Worm (Caenorhabditis elegans) whole organism, L2 larva: ENCODE data around the gene T05C7.7.

Source experiments
- aly-2 ChIP-seq: fragments of 150-350 bp; optimal IDR thresholded peaks from 2 replicates; lab custom pipeline; 2014; ENCODE audit warnings: missing biosample characterization, missing genetic modification characterization
- elt-3 ChIP-seq: sonication (generic microtip); optimal IDR thresholded peaks from 2 replicates; lab custom pipeline; 2017; ENCODE audit warnings: missing biosample characterization, missing genetic modification characterization
- lin-39 ChIP-seq: fragments of 150-350 bp; optimal IDR thresholded peaks from 2 replicates; lab custom pipeline; 2014; ENCODE audit warnings: missing biosample characterization, missing genetic modification reagents, missing genetic modification characterization
- nhr-10 ChIP-seq: sonication (generic microtip); optimal IDR thresholded peaks from 2 replicates; lab custom pipeline; 2017; ENCODE audit warnings: missing biosample characterization, missing genetic modification characterization
- nhr-11 ChIP-seq: fragments of 150-350 bp; optimal IDR thresholded peaks from 2 replicates; lab custom pipeline; 2014; ENCODE audit warnings: missing biosample characterization, missing genetic modification characterization
- nhr-23 ChIP-seq: fragments of 150-350 bp; optimal IDR thresholded peaks from 2 replicates; lab custom pipeline; 2014; ENCODE audit warnings: missing biosample characterization, missing genetic modification reagents, missing genetic modification characterization
- nhr-77 ChIP-seq: fragments of 150-350 bp; optimal IDR thresholded peaks from 2 replicates; lab custom pipeline; 2014; ENCODE audit warnings: missing biosample characterization, missing genetic modification characterization
- unc-39 ChIP-seq: fragments of 150-350 bp; optimal IDR thresholded peaks from 2 replicates; lab custom pipeline; 2014; ENCODE audit warnings: missing biosample characterization, missing genetic modification characterization
- unc-62 ChIP-seq: fragments of 150-350 bp; optimal IDR thresholded peaks from 2 replicates; lab custom pipeline; 2014; ENCODE audit warnings: missing biosample characterization, missing genetic modification reagents, missing genetic modification characterization

DNA sequence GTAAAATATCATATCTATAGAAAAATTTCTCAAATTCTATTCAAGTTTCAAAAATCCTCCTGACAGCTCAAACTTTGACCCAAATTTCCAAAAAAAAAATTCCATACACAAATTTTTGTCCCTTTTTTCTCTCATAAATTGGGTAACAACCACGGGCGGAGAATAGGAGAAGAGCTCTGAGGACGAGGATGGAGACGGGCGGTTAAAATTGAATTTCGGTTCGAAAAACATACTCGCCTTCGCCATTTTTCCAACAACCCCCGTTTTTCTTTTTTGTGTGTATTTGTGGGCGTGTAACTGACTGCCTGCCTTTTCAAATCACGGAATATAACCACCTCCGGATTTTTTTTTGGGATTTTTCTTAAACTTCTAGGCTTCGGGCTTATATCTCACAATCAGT, 36.1 kb downstream of the T05C7.7 start:
- TF ChIP-seq nhr-11 (tag; lab: Kevin White, UChicago), result no peak
- TF ChIP-seq nhr-23 (tag; lab: Kevin White, UChicago), result no peak
- no peak for TF ChIP-seq aly-2 (tag; lab: Kevin White, UChicago)
- TF ChIP-seq elt-3 (tag; lab: Kevin White, UChicago), result no peak
- no peak for TF ChIP-seq unc-39
- no peak for TF ChIP-seq lin-39 (tag; lab: Kevin White, UChicago)
- TF ChIP-seq unc-62, result no peak
- no peak for TF ChIP-seq nhr-77 (tag; lab: Kevin White, UChicago)
- no peak for TF ChIP-seq nhr-10 (tag; lab: Kevin White, UChicago)
